Worm (Caenorhabditis elegans) whole organism, L4 larva: ENCODE data around the gene C24B9.3.

Experiments used
- F10B5.3 ChIP-seq: sonication (generic microtip); optimal IDR thresholded peaks from 2 replicates; lab custom pipeline; 2016; ENCODE audit warnings: mild to moderate bottlenecking, missing genetic modification characterization, missing compliant biosample characterization
- T26A8.4 ChIP-seq: fragments of 200-800 bp; sonication (Bioruptor generic); IDR thresholded peaks from 2 replicates; pipeline ENCODE4 v1.3.6; 2022; ENCODE audit warnings: missing genetic modification characterization, missing compliant biosample characterization
- Y105C5A.15 ChIP-seq: fragments of 200-800 bp; sonication (Bioruptor generic); IDR thresholded peaks from 2 replicates; pipeline ENCODE4 v1.3.6; 2022; ENCODE audit warnings: missing genetic modification characterization, missing compliant biosample characterization
- Y48G9A.11 ChIP-seq: fragments of 200-800 bp; sonication (Bioruptor generic); IDR thresholded peaks from 2 replicates; pipeline ENCODE4 v1.3.6; 2022; ENCODE audit warnings: missing genetic modification reagents, missing genetic modification characterization, missing compliant biosample characterization
- Y5F2A.4 ChIP-seq: fragments of 200-800 bp; sonication (Bioruptor generic); optimal IDR thresholded peaks from 2 replicates; lab custom pipeline; 2018; ENCODE audit warnings: mild to moderate bottlenecking, missing genetic modification characterization, missing compliant biosample characterization
- Y75B8A.6 ChIP-seq: fragments of 200-800 bp; sonication (Bioruptor generic); IDR thresholded peaks from 2 replicates; pipeline ENCODE4 v1.3.6; 2022; ENCODE audit warnings: missing genetic modification reagents, missing genetic modification characterization, missing compliant biosample characterization
- ZK337.2 ChIP-seq: fragments of 200-800 bp; sonication (Bioruptor generic); IDR thresholded peaks from 2 replicates; pipeline ENCODE4 v1.3.6; 2022; ENCODE audit warnings: missing genetic modification reagents, missing genetic modification characterization, missing compliant biosample characterization
- aly-2 ChIP-seq: sonication (generic microtip); optimal IDR thresholded peaks from 2 replicates; lab custom pipeline; 2018; ENCODE audit warnings: missing biosample characterization, missing genetic modification characterization
- ama-1 ChIP-seq: fragments of 150-350 bp; optimal IDR thresholded peaks from 2 replicates; lab custom pipeline; 2014; ENCODE audit warnings: inconsistent platforms, mixed read lengths
- arid-1 ChIP-seq: fragments of 200-800 bp; sonication (Bioruptor generic); conservative IDR thresholded peaks from 2 replicates; pipeline ENCODE4 v1.3.6; 2022; ENCODE audit warnings: missing genetic modification reagents, missing genetic modification characterization, missing compliant biosample characterization
- ceh-20 ChIP-seq: fragments of 200-800 bp; sonication (Bioruptor generic); IDR thresholded peaks from 2 replicates; pipeline ENCODE4 v1.3.6; 2022; ENCODE audit warnings: missing genetic modification reagents, missing genetic modification characterization, missing compliant biosample characterization
- ceh-28 ChIP-seq: fragments of 150-350 bp; optimal IDR thresholded peaks from 2 replicates; lab custom pipeline; 2014; ENCODE audit warnings: missing biosample characterization, missing genetic modification reagents, missing genetic modification characterization
- ceh-32 ChIP-seq: sonication (generic microtip); optimal IDR thresholded peaks from 2 replicates; lab custom pipeline; 2016; ENCODE audit warnings: mild to moderate bottlenecking, missing genetic modification characterization, missing compliant biosample characterization; ENCODE audit not compliant: poor library complexity
- ces-1 ChIP-seq: fragments of 150-350 bp; sonication (generic microtip); optimal IDR thresholded peaks from 4 replicates; lab custom pipeline; 2014; ENCODE audit warnings: missing biosample characterization, missing genetic modification reagents, missing genetic modification characterization
- cey-2 ChIP-seq: sonication (generic microtip); optimal IDR thresholded peaks from 3 replicates; lab custom pipeline; 2017; ENCODE audit warnings: missing genetic modification characterization, mild to moderate bottlenecking, missing compliant biosample characterization, antibody characterized with exemption, borderline replicate concordance; ENCODE audit not compliant: insufficient read depth
- ctbp-1 ChIP-seq: fragments of 200-800 bp; sonication (Bioruptor generic); IDR thresholded peaks from 2 replicates; pipeline ENCODE4 v1.3.6; 2022; ENCODE audit warnings: missing genetic modification reagents, missing genetic modification characterization, missing compliant biosample characterization
- daf-8 ChIP-seq: fragments of 200-800 bp; sonication (Bioruptor generic); IDR thresholded peaks from 2 replicates; pipeline ENCODE4 v1.3.6; 2022; ENCODE audit warnings: missing genetic modification characterization, missing compliant biosample characterization
- egl-43 ChIP-seq: fragments of 200-800 bp; sonication (Bioruptor generic); IDR thresholded peaks from 2 replicates; pipeline ENCODE4 v1.3.6; 2022; ENCODE audit warnings: missing genetic modification reagents, missing genetic modification characterization, missing compliant biosample characterization
- hif-1 ChIP-seq, 2 experiments: sonication (generic microtip); optimal IDR thresholded peaks; 2 replicates each; lab custom pipeline; 2016 to 2017; ENCODE audit warnings: missing compliant biosample characterization in 2 of 2, missing genetic modification characterization in 2 of 2, missing genetic modification reagents in 2 of 2, missing genotype in 2 of 2, mild to moderate bottlenecking in 1 of 2
- hlh-11 ChIP-seq: fragments of 200-800 bp; sonication (Bioruptor generic); optimal IDR thresholded peaks from 2 replicates; lab custom pipeline; 2018; ENCODE audit warnings: mild to moderate bottlenecking, missing genetic modification characterization, missing compliant biosample characterization
- hmg-1.1 ChIP-seq: fragments of 200-800 bp; sonication (Bioruptor generic); IDR thresholded peaks from 2 replicates; pipeline ENCODE4 v1.3.6; 2022; ENCODE audit warnings: missing genetic modification reagents, missing genetic modification characterization, missing compliant biosample characterization
- lim-7 ChIP-seq: fragments of 200-800 bp; sonication (Bioruptor generic); IDR thresholded peaks from 2 replicates; pipeline ENCODE4 v1.3.6; 2022; ENCODE audit warnings: missing genetic modification characterization, missing compliant biosample characterization
- lin-1 ChIP-seq: fragments of 200-800 bp; sonication (Bioruptor generic); IDR thresholded peaks from 2 replicates; pipeline ENCODE4 v1.3.6; 2022; ENCODE audit warnings: missing genetic modification reagents, missing genetic modification characterization, missing compliant biosample characterization
- lin-38 ChIP-seq: fragments of 200-800 bp; sonication (Bioruptor generic); IDR thresholded peaks from 2 replicates; pipeline ENCODE4 v1.3.6; 2022; ENCODE audit warnings: missing genetic modification reagents, missing genetic modification characterization, missing compliant biosample characterization
- lin-39 ChIP-seq: fragments of 150-350 bp; optimal IDR thresholded peaks from 2 replicates; lab custom pipeline; 2014; ENCODE audit warnings: missing biosample characterization, missing genetic modification reagents, missing genetic modification characterization
- lir-3 ChIP-seq: sonication (generic microtip); optimal IDR thresholded peaks from 2 replicates; lab custom pipeline; 2016; ENCODE audit warnings: mild to moderate bottlenecking, missing genetic modification characterization, missing compliant biosample characterization
- mdt-29 ChIP-seq: fragments of 200-800 bp; sonication (Bioruptor generic); IDR thresholded peaks from 2 replicates; pipeline ENCODE4 v1.3.6; 2022; ENCODE audit warnings: missing genetic modification reagents, missing genetic modification characterization, missing compliant biosample characterization
- nhr-102 ChIP-seq: sonication (generic microtip); optimal IDR thresholded peaks from 2 replicates; lab custom pipeline; 2016; ENCODE audit warnings: mild to moderate bottlenecking, missing genetic modification characterization, moderate library complexity, missing compliant biosample characterization
- nhr-25 ChIP-seq: sonication (generic microtip); optimal IDR thresholded peaks from 2 replicates; lab custom pipeline; 2017; ENCODE audit warnings: missing genetic modification characterization, mild to moderate bottlenecking, missing compliant biosample characterization, antibody characterized with exemption, moderate library complexity, borderline replicate concordance; ENCODE audit not compliant: insufficient read depth
- nhr-41 ChIP-seq: fragments of 200-800 bp; sonication (Bioruptor generic); IDR thresholded peaks from 2 replicates; pipeline ENCODE4 v1.3.6; 2022; ENCODE audit warnings: missing genetic modification reagents, missing genetic modification characterization, missing compliant biosample characterization
- nhr-76 ChIP-seq: fragments of 150-350 bp; optimal IDR thresholded peaks from 2 replicates; lab custom pipeline; 2014; ENCODE audit warnings: missing biosample characterization, missing genetic modification characterization
- pha-4 ChIP-seq, 2 experiments: fragments of 150-350 bp in 1 of 2; fragments of 200-800 bp in 1 of 2; sonication (Bioruptor generic) in 1 of 2; IDR thresholded peaks in 1 of 2; optimal IDR thresholded peaks in 1 of 2; 2 replicates each; pipeline versions ENCODE4 v1.3.6 to Lab custom; 2014 to 2022; ENCODE audit warnings: missing genetic modification characterization in 2 of 2, missing genetic modification reagents in 2 of 2, missing biosample characterization in 1 of 2, missing compliant biosample characterization in 1 of 2
- php-3 ChIP-seq: fragments of 200-800 bp; sonication (Bioruptor generic); IDR thresholded peaks from 2 replicates; pipeline ENCODE4 v1.3.6; 2022; ENCODE audit warnings: missing genetic modification reagents, missing genetic modification characterization, missing compliant biosample characterization
- rbr-2 ChIP-seq: sonication (generic microtip); optimal IDR thresholded peaks from 2 replicates; lab custom pipeline; 2016; ENCODE audit warnings: missing genotype, missing genetic modification characterization, missing compliant biosample characterization
- saeg-2 ChIP-seq: fragments of 200-800 bp; sonication (Bioruptor generic); IDR thresholded peaks from 2 replicates; pipeline ENCODE4 v1.3.6; 2022; ENCODE audit warnings: missing genetic modification reagents, missing genetic modification characterization, missing compliant biosample characterization
- snpc-1.2 ChIP-seq: fragments of 200-800 bp; sonication (Bioruptor generic); IDR thresholded peaks from 2 replicates; pipeline ENCODE4 v1.3.6; 2022; ENCODE audit warnings: missing genetic modification reagents, missing genetic modification characterization, missing compliant biosample characterization
- unc-130 ChIP-seq: sonication (generic microtip); optimal IDR thresholded peaks from 2 replicates; lab custom pipeline; 2016; ENCODE audit warnings: missing genetic modification reagents, missing genetic modification characterization, missing compliant biosample characterization
- unc-39 ChIP-seq: sonication (generic microtip); optimal IDR thresholded peaks from 2 replicates; lab custom pipeline; 2017; ENCODE audit warnings: missing biosample characterization, missing genetic modification characterization
- vab-7 ChIP-seq: fragments of 200-800 bp; sonication (Bioruptor generic); IDR thresholded peaks from 2 replicates; pipeline ENCODE4 v1.3.6; 2022; ENCODE audit warnings: missing genetic modification reagents, missing genetic modification characterization, missing compliant biosample characterization

The C24B9.3 gene

ce11 chrV:2664525-2665053 lies 46.8 kb downstream of the C24B9.3 start, which contains the start of gene ndx-2 (continued):
- no peak for TF ChIP-seq nhr-25 (tag; lab: Kevin White, UChicago)
- peak; percentile 65; the same call in 1 of the 2 replicates for TF ChIP-seq nhr-41 (GFP tag; lab: Robert Waterston, UW)
- TF ChIP-seq daf-8 (GFP tag; lab: Robert Waterston, UW): no peak
- TF ChIP-seq nhr-76 (tag; lab: Kevin White, UChicago): no peak
- peak; percentile 8 for TF ChIP-seq nhr-102
- no peak for TF ChIP-seq lir-3 (tag; lab: Kevin White, UChicago)
- TF ChIP-seq hmg-1.1 (GFP tag; lab: Robert Waterston, UW): no peak
- peak; percentile 72 for TF ChIP-seq Y48G9A.11 (GFP tag; lab: Robert Waterston, UW)
- TF ChIP-seq ceh-28 (tag; lab: Kevin White, UChicago): no peak
- TF ChIP-seq lin-1 (GFP tag; lab: Robert Waterston, UW): peak; percentile 17; the same call in 1 of the 2 replicates
- TF ChIP-seq Y75B8A.6 (GFP tag; lab: Robert Waterston, UW): no peak
- 0 out of 2 replicates have a peak, but pooled peaks have one; percentile 25 for TF ChIP-seq mdt-29 (GFP tag; lab: Robert Waterston, UW)
- TF ChIP-seq lin-39 (tag; lab: Kevin White, UChicago): no peak
- TF ChIP-seq snpc-1.2 (GFP tag; lab: Robert Waterston, UW): peak; percentile 79
- no peak for TF ChIP-seq F10B5.3 (tag; lab: Kevin White, UChicago)
- no peak for TF ChIP-seq aly-2 (tag; lab: Kevin White, UChicago)
- TF ChIP-seq rbr-2 (tag; lab: Kevin White, UChicago): peak; percentile 9
- no peak for TF ChIP-seq unc-130 (GFP tag; lab: Kevin White, UChicago)
- TF ChIP-seq ceh-32 (tag; lab: Kevin White, UChicago): no peak
- no peak for TF ChIP-seq hif-1 (tag; optimal IDR thresholded peaks at IDR 0.05; lab: Kevin White, UChicago)
- peak; percentile 85 for TF ChIP-seq pha-4 (GFP tag; IDR thresholded peaks at IDR 0.05; lab: Robert Waterston, UW)
- no peak for TF ChIP-seq pha-4 (tag; optimal IDR thresholded peaks at IDR 0.05; lab: Kevin White, UChicago)
- TF ChIP-seq ceh-20: no peak
- TF ChIP-seq arid-1 (GFP tag; lab: Robert Waterston, UW): peak; percentile 54; the same call in 1 of the 2 replicates
- TF ChIP-seq ama-1 (lab: Kevin White, UChicago): no peak
- TF ChIP-seq php-3 (GFP tag; lab: Robert Waterston, UW): 0 out of 2 replicates have a peak, but pooled peaks have one; percentile 50
- peak; percentile 90 for TF ChIP-seq egl-43
- TF ChIP-seq ZK337.2 (GFP tag; lab: Robert Waterston, UW): no peak
- peak; percentile 10 for TF ChIP-seq hlh-11 (tag; lab: Kevin White, UChicago)
- TF ChIP-seq T26A8.4 (GFP tag; lab: Robert Waterston, UW): peak; percentile 48
- TF ChIP-seq saeg-2 (GFP tag; lab: Robert Waterston, UW): no peak
- 0 out of 2 replicates have a peak, but pooled peaks have one; percentile 47 for TF ChIP-seq Y105C5A.15
- TF ChIP-seq ctbp-1: peak; percentile 66
- peak; percentile 85 for TF ChIP-seq lin-38 (GFP tag; lab: Robert Waterston, UW)
- 0 out of 2 replicates have a peak, but pooled peaks have one; percentile 46 for TF ChIP-seq vab-7
- TF ChIP-seq cey-2 (tag; lab: Kevin White, UChicago): no peak
- TF ChIP-seq ces-1 (GFP tag; lab: Kevin White, UChicago): no peak
- peak; percentile 93 for TF ChIP-seq lim-7 (GFP tag; lab: Robert Waterston, UW)
- peak; percentile 41 for TF ChIP-seq Y5F2A.4 (GFP tag; lab: Kevin White, UChicago)
- no peak for TF ChIP-seq unc-39
